Worm (Caenorhabditis elegans) whole organism, L1 larva: Measurements from ENCODE around the gene znf-622.

Experiments
- elt-3 ChIP-seq, 6 experiments: fragments of 150-350 bp in 1 of 6; sonication (generic microtip); optimal IDR thresholded peaks; 2 replicates each; lab custom pipeline; 2017 to 2018; ENCODE audit warnings: missing biosample characterization in 6 of 6, missing genetic modification characterization in 6 of 6, inconsistent platforms in 1 of 6
- fkh-10 ChIP-seq: sonication (generic microtip); optimal IDR thresholded peaks from 2 replicates; lab custom pipeline; 2017; ENCODE audit warnings: missing biosample characterization, missing genetic modification reagents, missing genetic modification characterization
- fos-1 ChIP-seq: fragments of 150-350 bp; optimal IDR thresholded peaks from 2 replicates; lab custom pipeline; 2014; ENCODE audit warnings: missing biosample characterization, missing genetic modification characterization
- nhr-12 ChIP-seq: sonication (generic microtip); optimal IDR thresholded peaks from 2 replicates; lab custom pipeline; 2017; ENCODE audit warnings: missing biosample characterization, missing genetic modification characterization
- nhr-76 ChIP-seq: sonication (generic microtip); optimal IDR thresholded peaks from 2 replicates; lab custom pipeline; 2017; ENCODE audit warnings: missing biosample characterization, missing genetic modification characterization
- nhr-84 ChIP-seq: sonication (generic microtip); optimal IDR thresholded peaks from 2 replicates; lab custom pipeline; 2017; ENCODE audit warnings: missing biosample characterization, missing genetic modification characterization
- nhr-90 ChIP-seq: sonication (generic microtip); optimal IDR thresholded peaks from 2 replicates; lab custom pipeline; 2016; ENCODE audit warnings: mild to moderate bottlenecking, missing genetic modification characterization, missing compliant biosample characterization; ENCODE audit not compliant: poor library complexity
- unc-98 ChIP-seq: fragments of 200-800 bp; sonication (Bioruptor generic); IDR thresholded peaks from 2 replicates; pipeline ENCODE4 v1.3.6; 2022; ENCODE audit warnings: missing genetic modification characterization, missing compliant biosample characterization

DNA sequence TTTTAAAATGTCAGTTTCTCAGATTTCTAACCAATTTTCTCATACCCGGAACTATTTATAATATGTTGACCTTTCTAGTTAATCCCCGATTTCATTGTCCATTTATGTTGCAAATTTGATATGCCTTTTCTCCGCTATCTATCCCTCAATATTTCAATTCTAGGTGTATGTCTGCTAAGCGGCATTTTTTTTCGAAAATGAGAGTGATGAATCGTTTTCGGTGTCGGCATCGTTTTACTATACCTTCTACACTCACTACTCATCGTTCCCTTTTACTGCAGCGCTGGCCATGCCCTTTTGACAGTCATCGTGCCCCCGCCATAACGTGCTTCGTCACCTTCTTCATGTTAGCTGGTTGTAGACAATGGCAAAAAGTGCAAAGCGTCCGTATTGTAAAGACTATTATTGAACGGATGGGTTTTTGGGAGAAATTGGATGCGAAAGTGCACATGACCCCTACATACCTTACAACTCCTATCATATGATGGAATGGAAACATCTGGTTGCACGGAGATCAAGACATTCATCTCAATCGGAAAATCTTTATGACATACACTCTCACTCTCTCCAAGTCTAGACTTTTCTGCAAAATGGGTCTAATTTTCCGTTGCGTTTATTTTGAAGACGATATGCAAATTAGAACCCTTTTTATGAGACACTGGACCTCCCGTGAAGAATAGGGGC, 22.1 kb upstream of the znf-622 start:
- TF ChIP-seq elt-3 (tag; optimal IDR thresholded peaks at IDR 0.05; lab: Kevin White, UChicago) (no peak), nhr-84 (no peak), unc-98 (GFP tag; lab: Robert Waterston, UW) (no peak), fos-1 (tag; lab: Kevin White, UChicago) (no peak), fkh-10 (GFP tag; lab: Kevin White, UChicago) (no peak), nhr-12 (tag; lab: Kevin White, UChicago) (no peak), nhr-76 (tag; lab: Kevin White, UChicago) (no peak), nhr-90 (tag; lab: Kevin White, UChicago) (no peak)
